Fruit fly (Drosophila melanogaster) whole organism, wandering third instar larva: ENCODE data around the gene Ir94c.

ENCODE experiments used
- Abd-B ChIP-seq: fragments of >200 bp; optimal IDR thresholded peaks from 2 replicates; lab custom pipeline; 2017; ENCODE audit warnings: missing biosample characterization, missing genetic modification characterization
- CG32264 ChIP-seq: fragments of 200-800 bp; sonication (Bioruptor generic); optimal IDR thresholded peaks from 2 replicates; lab custom pipeline; 2016; ENCODE audit warnings: missing biosample characterization, missing genetic modification characterization
- Dfd ChIP-seq: fragments of >200 bp; optimal IDR thresholded peaks from 2 replicates; lab custom pipeline; 2017; ENCODE audit warnings: missing biosample characterization, missing genetic modification characterization
- Hr78 ChIP-seq: fragments of >200 bp; optimal IDR thresholded peaks from 2 replicates; lab custom pipeline; 2017; ENCODE audit warnings: missing biosample characterization, missing genetic modification characterization
- Myc ChIP-seq: fragments of >200 bp; optimal IDR thresholded peaks from 2 replicates; lab custom pipeline; 2017
- Rel ChIP-seq, 2 experiments: fragments of 200-800 bp; sonication (Bioruptor generic) in 1 of 2; optimal IDR thresholded peaks; 2 replicates in 1 of 2; 3 replicates in 1 of 2; lab custom pipeline; 2016 to 2019; ENCODE audit warnings: mild to moderate bottlenecking in 2 of 2, missing biosample characterization in 2 of 2, missing genetic modification characterization in 2 of 2, moderate library complexity in 1 of 2
- dsf ChIP-seq: sonication (Bioruptor generic); optimal IDR thresholded peaks from 2 replicates; lab custom pipeline; 2016; ENCODE audit warnings: missing biosample characterization, missing genetic modification characterization, borderline replicate concordance
- fru ChIP-seq: fragments of 200-800 bp; sonication (Bioruptor generic); optimal IDR thresholded peaks from 3 replicates; lab custom pipeline; 2016; ENCODE audit warnings: missing biosample characterization, mild to moderate bottlenecking, missing genetic modification characterization
- lola ChIP-seq: fragments of >200 bp; optimal IDR thresholded peaks from 2 replicates; lab custom pipeline; 2017; ENCODE audit warnings: missing biosample characterization, missing genetic modification characterization
- pan ChIP-seq: fragments of >200 bp; optimal IDR thresholded peaks from 2 replicates; lab custom pipeline; 2017
- psq ChIP-seq: fragments of 200-800 bp; sonication (Bioruptor generic); optimal IDR thresholded peaks from 3 replicates; lab custom pipeline; 2017; ENCODE audit warnings: missing biosample characterization, mild to moderate bottlenecking, missing genetic modification characterization, moderate library complexity
- sv ChIP-seq: fragments of 200-800 bp; sonication (Bioruptor generic); optimal IDR thresholded peaks from 3 replicates; lab custom pipeline; 2016; ENCODE audit warnings: missing biosample characterization, missing genetic modification characterization
- usp ChIP-seq: fragments of >200 bp; optimal IDR thresholded peaks from 2 replicates; lab custom pipeline; 2017; ENCODE audit warnings: missing biosample characterization, missing genetic modification characterization

DNA sequence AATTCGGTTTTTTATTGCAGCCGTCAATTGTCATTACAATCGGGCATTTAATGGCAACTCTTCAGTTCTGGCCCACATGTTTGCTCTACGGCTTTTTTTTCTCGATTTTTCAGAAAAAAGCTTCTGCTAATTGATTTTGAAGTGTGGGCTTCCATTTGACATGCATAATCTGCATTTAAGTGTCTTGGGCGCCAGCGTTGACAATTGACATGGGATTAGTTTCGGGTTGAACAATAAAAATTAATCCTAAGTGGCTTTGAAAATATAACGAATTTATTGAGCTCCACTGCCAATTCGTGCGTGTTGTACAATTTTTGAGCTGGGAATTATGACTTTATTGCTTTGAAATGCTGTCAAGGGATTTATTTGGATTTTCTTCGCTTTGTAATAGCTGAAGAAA, 27.3 kb upstream of the Ir94c start:
- no peak for TF ChIP-seq Abd-B (GFP tag; lab: Kevin White, UChicago)
- no peak for TF ChIP-seq psq (GFP tag; lab: Kevin White, UChicago)
- TF ChIP-seq Rel (GFP tag; optimal IDR thresholded peaks at IDR 0.05; lab: Kevin White, UChicago) = no peak
- no peak for TF ChIP-seq Rel (tag; optimal IDR thresholded peaks at IDR 0.05; lab: Kevin White, UChicago)
- TF ChIP-seq fru (GFP tag; lab: Kevin White, UChicago) = no peak
- no peak for TF ChIP-seq usp (GFP tag; lab: Kevin White, UChicago)
- TF ChIP-seq Hr78 = no peak
- no peak for TF ChIP-seq CG32264
- TF ChIP-seq dsf (GFP tag; lab: Kevin White, UChicago) = no peak
- TF ChIP-seq lola (GFP tag; lab: Kevin White, UChicago) = no peak
- TF ChIP-seq pan (lab: Kevin White, UChicago) = no peak
- TF ChIP-seq Myc (lab: Kevin White, UChicago) = no peak
- TF ChIP-seq sv (GFP tag; lab: Kevin White, UChicago) = no peak
- no peak for TF ChIP-seq Dfd
